Worm (Caenorhabditis elegans) whole organism, mixed stage, embryonic: Measurements from ENCODE around the gene dph-3.

Experiments
- ces-1 ChIP-seq: fragments of 150-350 bp; optimal IDR thresholded peaks from 2 replicates; lab custom pipeline; 2014; ENCODE audit warnings: missing biosample characterization, missing genetic modification reagents, missing genetic modification characterization
- drap-1 ChIP-seq: fragments of 200-800 bp; sonication (Bioruptor generic); optimal IDR thresholded peaks from 3 replicates; lab custom pipeline; 2018; ENCODE audit warnings: mild to moderate bottlenecking, missing genetic modification characterization, missing compliant biosample characterization
- elt-3 ChIP-seq: fragments of 150-350 bp; optimal IDR thresholded peaks from 2 replicates; lab custom pipeline; 2014; ENCODE audit warnings: missing biosample characterization, missing genetic modification characterization
- lin-13 ChIP-seq: fragments of 150-350 bp; optimal IDR thresholded peaks from 2 replicates; lab custom pipeline; 2014; ENCODE audit warnings: missing biosample characterization, missing genetic modification characterization
- mep-1 ChIP-seq: fragments of 150-350 bp; optimal IDR thresholded peaks from 2 replicates; lab custom pipeline; 2017; ENCODE audit warnings: missing biosample characterization, missing genetic modification reagents, missing genetic modification characterization, inconsistent platforms
- nhr-12 ChIP-seq: fragments of 150-350 bp; optimal IDR thresholded peaks from 2 replicates; lab custom pipeline; 2014; ENCODE audit warnings: missing biosample characterization, missing genetic modification characterization
- nhr-2 ChIP-seq: fragments of 150-350 bp; optimal IDR thresholded peaks from 2 replicates; lab custom pipeline; 2014; ENCODE audit warnings: missing biosample characterization, missing genetic modification characterization
- nhr-237 ChIP-seq: fragments of 150-350 bp; optimal IDR thresholded peaks from 2 replicates; lab custom pipeline; 2014; ENCODE audit warnings: missing biosample characterization, missing genetic modification characterization
- nhr-28 ChIP-seq: fragments of 150-350 bp; optimal IDR thresholded peaks from 2 replicates; lab custom pipeline; 2014; ENCODE audit warnings: missing biosample characterization, missing genetic modification characterization
- nhr-76 ChIP-seq: sonication (generic microtip); optimal IDR thresholded peaks from 2 replicates; lab custom pipeline; 2017; ENCODE audit warnings: missing biosample characterization, missing genetic modification characterization
- unc-120 ChIP-seq: sonication (generic microtip); optimal IDR thresholded peaks from 2 replicates; lab custom pipeline; 2017; ENCODE audit warnings: missing genetic modification characterization, missing compliant biosample characterization; ENCODE audit not compliant: poor library complexity, severe bottlenecking
- unc-62 ChIP-seq: fragments of 150-350 bp; optimal IDR thresholded peaks from 2 replicates; lab custom pipeline; 2014; ENCODE audit warnings: missing biosample characterization, missing genetic modification reagents, missing genetic modification characterization

- TF ChIP-seq nhr-237 (tag; lab: Kevin White, UChicago), result no peak
- no peak for TF ChIP-seq drap-1
- no peak for TF ChIP-seq nhr-28 (tag; lab: Kevin White, UChicago)
- TF ChIP-seq unc-62 (GFP tag; lab: Kevin White, UChicago), result no peak
- no peak for TF ChIP-seq elt-3 (tag; lab: Kevin White, UChicago)
- no peak for TF ChIP-seq lin-13 (tag; lab: Kevin White, UChicago)
- no peak for TF ChIP-seq ces-1 (GFP tag; lab: Kevin White, UChicago)
- no peak for TF ChIP-seq unc-120 (tag; lab: Kevin White, UChicago)
- TF ChIP-seq nhr-12 (tag; lab: Kevin White, UChicago), result no peak
- no peak for TF ChIP-seq nhr-2 (tag; lab: Kevin White, UChicago)
- no peak for TF ChIP-seq nhr-76 (tag; lab: Kevin White, UChicago)
- no peak for TF ChIP-seq mep-1 (tag; lab: Kevin White, UChicago)
Observed at ce11 chrIV:9671001-9671652, 35.8 kb upstream of the dph-3 start.
